Fruit fly (Drosophila melanogaster): ENCODE measurements around the gene Cyp12c1.
A peak's percentile ranks its signal among the peaks of the same experiment; 100 is the strongest.

Cyp12c1 gene

DNA sequence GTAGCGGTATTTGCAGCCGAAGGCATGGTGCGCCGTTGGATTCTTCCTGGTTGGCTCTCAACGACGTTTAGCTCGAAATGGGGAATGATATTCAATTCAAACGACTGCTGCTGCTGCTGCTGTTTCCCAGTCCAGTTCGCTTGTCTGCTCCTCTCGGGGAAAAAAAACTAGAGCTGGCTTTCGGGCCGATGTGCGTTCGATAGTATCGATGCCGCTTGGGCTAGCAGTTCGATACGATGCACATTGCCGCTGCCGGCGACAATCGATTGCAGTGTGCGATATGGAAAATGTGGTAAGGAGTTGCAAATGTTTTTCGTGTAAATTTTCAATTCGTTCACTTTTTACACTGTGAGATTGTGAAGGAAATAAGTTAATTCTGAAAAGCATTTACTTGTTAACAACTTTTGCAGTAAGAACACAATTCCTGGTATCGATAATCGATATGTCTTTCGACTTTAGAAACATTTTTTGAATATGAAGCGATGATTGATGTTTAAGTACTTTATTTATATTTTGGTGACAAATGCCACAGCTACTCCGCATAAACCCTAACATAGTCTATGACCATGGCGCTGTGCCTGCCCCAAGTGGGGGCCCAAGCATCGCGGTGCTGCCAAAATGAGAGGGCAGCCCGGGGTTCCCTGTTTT, 13.0 kb downstream of the Cyp12c1 start, which contains the start of gene Capr (continued):
- TF ChIP-seq CG2116 (GFP tag; optimal IDR thresholded peaks at IDR 0.05) (peak; percentile 93), Dref (GFP tag; IDR thresholded peaks at IDR 0.05) (peak; percentile 99), CG6765 (GFP tag; optimal IDR thresholded peaks at IDR 0.05) (peak; percentile 3), vfl (GFP tag; optimal IDR thresholded peaks at IDR 0.05) (peak; percentile 27), CHES-1-like (GFP tag; optimal IDR thresholded peaks at IDR 0.05) (peak; percentile 45), chm (GFP tag; IDR thresholded peaks at IDR 0.05) (0 out of 2 replicates have a peak, but pooled peaks have one; percentile 22), CG15073 (GFP tag; optimal IDR thresholded peaks at IDR 0.05) (no peak), Drgx (GFP tag; IDR thresholded peaks at IDR 0.05) (peak; percentile 22; the same call in 1 of the 2 replicates), Scr (GFP tag; IDR thresholded peaks at IDR 0.05; ENCODE audit: partially characterized antibody) (peak; percentile 99), jumu (GFP tag; optimal IDR thresholded peaks at IDR 0.05) (peak; percentile 38), CG10267 (tag; optimal IDR thresholded peaks at IDR 0.05) (peak; percentile 56), fd3F (GFP tag; optimal IDR thresholded peaks at IDR 0.05) (no peak), zfh1 (GFP tag; IDR thresholded peaks at IDR 0.05) (peak; percentile 46; the same call in 1 of the 3 replicates), ato (GFP tag; IDR thresholded peaks at IDR 0.05; ENCODE audit: partially characterized antibody) (peak; percentile 100), CG30403 (GFP tag; optimal IDR thresholded peaks at IDR 0.05) (peak; percentile 11), Awh (GFP tag; IDR thresholded peaks at IDR 0.05) (no peak), CG14050 (GFP tag; IDR thresholded peaks at IDR 0.05) (no peak), prd (optimal IDR thresholded peaks at IDR 0.05) (no peak), prd (GFP tag; IDR thresholded peaks at IDR 0.05) (peak; percentile 6; the same call in 1 of the 3 replicates), CG16813 (GFP tag; IDR thresholded peaks at IDR 0.05; ENCODE audit: partially characterized antibody) (peak; percentile 100), CG10565 (GFP tag; optimal IDR thresholded peaks at IDR 0.05) (no peak), caup (GFP tag; optimal IDR thresholded peaks at IDR 0.05; ENCODE audit: severe bottlenecking) (no peak), CG6791 (GFP tag; IDR thresholded peaks at IDR 0.05; ENCODE audit: partially characterized antibody) (peak; percentile 100), CG30431 (GFP tag; optimal IDR thresholded peaks at IDR 0.05) (no peak), lilli (GFP tag; optimal IDR thresholded peaks at IDR 0.05) (peak; percentile 55), abd-A (tag; optimal IDR thresholded peaks at IDR 0.05) (no peak), CG11560 (tag; IDR thresholded peaks at IDR 0.05) (peak; percentile 60; the same call in 2 of the 3 replicates), CG15269 (tag; optimal IDR thresholded peaks at IDR 0.05) (no peak), CG8924 (tag; optimal IDR thresholded peaks at IDR 0.05) (peak; percentile 6), Mes4 (GFP tag; optimal IDR thresholded peaks at IDR 0.05) (peak; percentile 30), CG13287 (GFP tag; IDR thresholded peaks at IDR 0.05; ENCODE audit: partially characterized antibody) (peak; percentile 100), D19A (tag; optimal IDR thresholded peaks at IDR 0.05) (no peak), onecut (GFP tag; IDR thresholded peaks at IDR 0.05) (peak; percentile 48; the same call in 1 of the 2 replicates), slbo (GFP tag; IDR thresholded peaks at IDR 0.05) (peak; percentile 57), Fer2 (tag; optimal IDR thresholded peaks at IDR 0.05) (no peak), gfzf (GFP tag; optimal IDR thresholded peaks at IDR 0.05) (peak; percentile 38), HmgZ (tag; optimal IDR thresholded peaks at IDR 0.05) (peak; percentile 69)

DNA sequence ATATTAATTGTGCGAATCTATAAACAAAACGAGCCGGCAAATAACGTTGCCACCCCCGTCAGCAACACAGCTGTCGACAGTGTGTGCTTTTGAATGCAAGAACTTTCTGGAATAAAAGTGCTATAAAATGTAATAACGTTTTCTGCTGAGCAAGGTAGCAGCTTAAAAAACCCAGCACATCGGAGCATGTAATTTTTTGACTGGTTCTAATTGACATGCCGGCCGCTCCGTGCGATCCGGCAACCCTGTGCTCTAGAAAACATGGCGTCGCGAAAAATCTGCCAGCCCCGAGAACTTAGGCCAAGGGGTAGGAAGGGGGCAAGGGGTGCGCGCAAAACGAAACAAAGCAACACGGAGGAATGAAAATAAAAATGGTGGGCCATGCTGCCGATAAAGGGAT, 13.9 kb downstream of the Cyp12c1 start:
- TF ChIP-seq slbo (GFP tag; IDR thresholded peaks at IDR 0.05) (0 out of 2 replicates have a peak, but pooled peaks have one; percentile 20), abd-A (tag; optimal IDR thresholded peaks at IDR 0.05) (no peak), trh (GFP tag; optimal IDR thresholded peaks at IDR 0.05) (no peak), Antp (GFP tag; optimal IDR thresholded peaks at IDR 0.05) (peak; percentile 41), Hand (GFP tag; optimal IDR thresholded peaks at IDR 0.05) (no peak), CG30403 (GFP tag; optimal IDR thresholded peaks at IDR 0.05) (peak; percentile 14), CG2120 (GFP tag; optimal IDR thresholded peaks at IDR 0.05) (peak; percentile 53), phol (tag; optimal IDR thresholded peaks at IDR 0.05) (peak; percentile 98), CG3407 (GFP tag; optimal IDR thresholded peaks at IDR 0.05) (no peak), ind (GFP tag; optimal IDR thresholded peaks at IDR 0.05) (peak; percentile 40), NC2β (GFP tag; optimal IDR thresholded peaks at IDR 0.05) (peak; percentile 3), CG3281 (GFP tag; optimal IDR thresholded peaks at IDR 0.05) (peak; percentile 47), CG3726 (GFP tag; IDR thresholded peaks at IDR 0.05) (0 out of 3 replicates have a peak, but pooled peaks have one; percentile 7), Xrp1 (GFP tag; IDR thresholded peaks at IDR 0.05) (0 out of 2 replicates have a peak, but pooled peaks have one; percentile 26), peb (GFP tag; IDR thresholded peaks at IDR 0.05) (no peak), CG11504 (tag; optimal IDR thresholded peaks at IDR 0.05) (peak; percentile 50)

Measured in whole organism, embryonic.